Fruit fly (Drosophila melanogaster): Measurements from ENCODE around the gene Ipp.

DNA sequence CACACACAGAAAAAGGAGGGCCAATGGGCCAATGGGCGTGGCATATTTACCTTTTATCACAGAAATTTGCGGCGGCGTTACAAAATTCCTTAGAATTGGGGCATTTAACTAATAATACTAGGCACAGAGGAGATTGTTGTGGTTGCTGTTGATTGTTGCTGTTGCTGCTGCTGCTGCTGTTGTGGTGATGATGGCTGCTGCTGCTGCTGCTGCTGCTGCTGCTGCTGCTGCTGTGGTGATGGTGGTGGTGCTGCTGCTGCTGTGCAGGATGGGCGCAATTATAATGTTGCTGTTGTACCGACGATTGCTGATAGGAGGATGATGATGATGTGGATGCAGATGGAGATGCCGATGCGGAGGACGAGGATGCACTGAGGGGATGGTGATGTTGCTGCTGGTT lies 23.0 kb downstream of the Ipp start:
- TF ChIP-seq psq (optimal IDR thresholded peaks at IDR 0.05) = no peak
- no peak for TF ChIP-seq usp (GFP tag; optimal IDR thresholded peaks at IDR 0.05)
- TF ChIP-seq pan (optimal IDR thresholded peaks at IDR 0.05) = no peak
- TF ChIP-seq Dll (optimal IDR thresholded peaks at IDR 0.05) = no peak
